Worm (Caenorhabditis elegans): Measurements from ENCODE around the gene Y43B11AR.3.

ce11 chrIV:7032459-7032858, 51.1 kb downstream of the Y43B11AR.3 start, which contains the start of gene C06G3.8:
- TF ChIP-seq med-1 (GFP tag; optimal IDR thresholded peaks at IDR 0.05; ENCODE audit: insufficient read depth) (no peak), klf-2 (GFP tag; conservative IDR thresholded peaks at IDR 0.05) (no peak)
